Fruit fly (Drosophila melanogaster) whole organism, wandering third instar larva: ENCODE measurements around the gene Ccdc114.

ENCODE experiments used
- Abd-B ChIP-seq: fragments of >200 bp; optimal IDR thresholded peaks from 2 replicates; lab custom pipeline; 2017; ENCODE audit warnings: missing biosample characterization, missing genetic modification characterization
- CG32264 ChIP-seq: fragments of 200-800 bp; sonication (Bioruptor generic); optimal IDR thresholded peaks from 2 replicates; lab custom pipeline; 2016; ENCODE audit warnings: missing biosample characterization, missing genetic modification characterization
- CG9705 ChIP-seq: fragments of 200-800 bp; sonication (Bioruptor generic); optimal IDR thresholded peaks from 2 replicates; lab custom pipeline; 2018; ENCODE audit warnings: missing biosample characterization, mild to moderate bottlenecking, missing genetic modification characterization
- CrebA ChIP-seq: fragments of 200-800 bp; sonication (Bioruptor generic); optimal IDR thresholded peaks from 2 replicates; lab custom pipeline; 2016; ENCODE audit warnings: missing biosample characterization, mild to moderate bottlenecking, missing genetic modification characterization, borderline replicate concordance
- GATAd ChIP-seq: sonication (Bioruptor generic); optimal IDR thresholded peaks from 2 replicates; lab custom pipeline; 2016; ENCODE audit warnings: missing biosample characterization, missing genetic modification characterization
- Hnf4 ChIP-seq: fragments of 200-800 bp; sonication (Bioruptor generic); optimal IDR thresholded peaks from 2 replicates; lab custom pipeline; 2016; ENCODE audit warnings: missing biosample characterization, mild to moderate bottlenecking, missing genetic modification characterization
- Hr78 ChIP-seq: fragments of >200 bp; optimal IDR thresholded peaks from 2 replicates; lab custom pipeline; 2017; ENCODE audit warnings: missing biosample characterization, missing genetic modification characterization
- Hr83 ChIP-seq: fragments of 200-300 bp; sonication (Bioruptor generic); optimal IDR thresholded peaks from 2 replicates; lab custom pipeline; 2016; ENCODE audit warnings: missing biosample characterization, mild to moderate bottlenecking, missing genetic modification characterization, moderate library complexity; ENCODE audit not compliant: poor library complexity, severe bottlenecking
- Jra ChIP-seq: sonication (Bioruptor generic); optimal IDR thresholded peaks from 2 replicates; lab custom pipeline; 2016; ENCODE audit warnings: missing biosample characterization, missing genetic modification characterization
- Mio ChIP-seq: sonication (Bioruptor generic); optimal IDR thresholded peaks from 2 replicates; lab custom pipeline; 2016; ENCODE audit warnings: missing biosample characterization, missing genetic modification characterization
- Myc ChIP-seq: fragments of >200 bp; optimal IDR thresholded peaks from 2 replicates; lab custom pipeline; 2017
- N ChIP-seq: fragments of >200 bp; optimal IDR thresholded peaks from 2 replicates; lab custom pipeline; 2018; ENCODE audit warnings: missing biosample characterization, missing external identifiers, missing genetic modification characterization
- OdsH ChIP-seq: fragments of 200-800 bp; sonication (Bioruptor generic); optimal IDR thresholded peaks from 2 replicates; lab custom pipeline; 2016; ENCODE audit warnings: missing biosample characterization, mild to moderate bottlenecking, missing genetic modification characterization
- Rel ChIP-seq, 2 experiments: fragments of 200-800 bp; sonication (Bioruptor generic) in 1 of 2; optimal IDR thresholded peaks; 2 replicates in 1 of 2; 3 replicates in 1 of 2; lab custom pipeline; 2016 to 2019; ENCODE audit warnings: mild to moderate bottlenecking in 2 of 2, missing biosample characterization in 2 of 2, missing genetic modification characterization in 2 of 2, moderate library complexity in 1 of 2
- Sp1 ChIP-seq: fragments of 200-800 bp; sonication (Bioruptor generic); optimal IDR thresholded peaks from 3 replicates; lab custom pipeline; 2019; ENCODE audit warnings: missing biosample characterization, mild to moderate bottlenecking, missing genetic modification characterization, moderate library complexity
- Vsx2 ChIP-seq: fragments of 200-300, 225-300 bp; sonication (Bioruptor generic); optimal IDR thresholded peaks from 2 replicates; lab custom pipeline; 2018; ENCODE audit warnings: missing biosample characterization, missing genetic modification characterization; ENCODE audit not compliant: partially characterized antibody
- br ChIP-seq: fragments of 200-800 bp; sonication (Bioruptor generic); optimal IDR thresholded peaks from 2 replicates; lab custom pipeline; 2016; ENCODE audit warnings: missing biosample characterization, missing genetic modification characterization
- brk ChIP-seq: fragments of 200-800 bp; sonication (Bioruptor generic); optimal IDR thresholded peaks from 2 replicates; lab custom pipeline; 2016; ENCODE audit warnings: missing biosample characterization, mild to moderate bottlenecking, missing genetic modification characterization
- dl ChIP-seq, 2 experiments: fragments of 175-275, 200-275 bp in 1 of 2; fragments of 200-275 bp in 1 of 2; sonication (Bioruptor generic); optimal IDR thresholded peaks; lab custom pipeline; 2018; ENCODE audit warnings: mild to moderate bottlenecking in 2 of 2, missing biosample characterization in 2 of 2, missing genetic modification characterization in 2 of 2, moderate library complexity in 2 of 2; ENCODE audit not compliant: partially characterized antibody in 2 of 2, insufficient read depth in 1 of 2
- dmrt93B ChIP-seq: fragments of 200-800 bp; sonication (Bioruptor generic); optimal IDR thresholded peaks from 2 replicates; lab custom pipeline; 2018; ENCODE audit warnings: missing biosample characterization, mild to moderate bottlenecking, missing genetic modification characterization
- dsf ChIP-seq: sonication (Bioruptor generic); optimal IDR thresholded peaks from 2 replicates; lab custom pipeline; 2016; ENCODE audit warnings: missing biosample characterization, missing genetic modification characterization, borderline replicate concordance
- ey ChIP-seq: fragments of 200-800 bp; sonication (Bioruptor generic); optimal IDR thresholded peaks from 2 replicates; lab custom pipeline; 2016; ENCODE audit warnings: missing biosample characterization, missing genetic modification characterization
- foxo ChIP-seq, 2 experiments: fragments of 200-800 bp; sonication (Bioruptor generic); optimal IDR thresholded peaks; 2 replicates in 1 of 2; 3 replicates in 1 of 2; lab custom pipeline; 2016 to 2017; ENCODE audit warnings: missing biosample characterization in 2 of 2, missing genetic modification characterization in 2 of 2
- fru ChIP-seq: fragments of 200-800 bp; sonication (Bioruptor generic); optimal IDR thresholded peaks from 3 replicates; lab custom pipeline; 2016; ENCODE audit warnings: missing biosample characterization, mild to moderate bottlenecking, missing genetic modification characterization
- h ChIP-seq: fragments of 200-800 bp; sonication (Bioruptor generic); optimal IDR thresholded peaks from 3 replicates; lab custom pipeline; 2016; ENCODE audit warnings: missing biosample characterization, mild to moderate bottlenecking, missing genetic modification characterization
- jim ChIP-seq: fragments of 175-275, 200-325 bp; sonication (Bioruptor generic); optimal IDR thresholded peaks from 2 replicates; lab custom pipeline; 2016; ENCODE audit warnings: missing biosample characterization, mild to moderate bottlenecking, missing genetic modification characterization
- pan ChIP-seq: fragments of >200 bp; optimal IDR thresholded peaks from 2 replicates; lab custom pipeline; 2017
- psq ChIP-seq: fragments of 200-800 bp; sonication (Bioruptor generic); optimal IDR thresholded peaks from 3 replicates; lab custom pipeline; 2017; ENCODE audit warnings: missing biosample characterization, mild to moderate bottlenecking, missing genetic modification characterization, moderate library complexity
- rgr ChIP-seq: fragments of 200-800 bp; sonication (Bioruptor generic); optimal IDR thresholded peaks from 3 replicates; lab custom pipeline; 2016; ENCODE audit warnings: missing biosample characterization, mild to moderate bottlenecking, missing genetic modification characterization
- sv ChIP-seq: fragments of 200-800 bp; sonication (Bioruptor generic); optimal IDR thresholded peaks from 3 replicates; lab custom pipeline; 2016; ENCODE audit warnings: missing biosample characterization, missing genetic modification characterization
- tai ChIP-seq: sonication (Bioruptor generic); optimal IDR thresholded peaks from 2 replicates; lab custom pipeline; 2016; ENCODE audit warnings: missing biosample characterization, missing genetic modification characterization
- usp ChIP-seq: fragments of >200 bp; optimal IDR thresholded peaks from 2 replicates; lab custom pipeline; 2017; ENCODE audit warnings: missing biosample characterization, missing genetic modification characterization

Ccdc114 gene

DNA sequence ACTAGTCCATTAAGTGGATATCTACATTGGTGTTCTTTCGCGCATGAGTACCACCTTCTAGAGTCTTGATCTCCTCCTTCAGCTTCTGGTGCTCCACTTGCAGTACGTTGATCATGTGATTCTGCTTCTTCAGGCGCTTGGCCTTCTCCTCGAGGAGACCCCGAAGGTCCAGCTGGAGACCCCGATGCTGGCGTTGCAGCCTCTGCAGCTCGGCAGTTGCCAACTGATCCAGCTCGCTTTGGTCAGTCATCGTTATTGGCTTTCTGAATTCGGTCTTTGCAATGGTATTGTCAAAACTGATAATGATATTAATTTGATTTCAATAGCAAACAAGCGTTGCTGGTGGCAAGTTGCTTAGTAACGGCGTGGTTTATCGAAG, at the start of gene Ccdc114:
Gene Ccdc114 (minus strand): TSS at position 347 of the 379 bp plus-strand sequence.
- TF ChIP-seq Mio (GFP tag; lab: Kevin White, UChicago) (no peak), Myc (lab: Kevin White, UChicago) (no peak), GATAd (no peak), Abd-B (GFP tag; lab: Kevin White, UChicago) (no peak), foxo (GFP tag; optimal IDR thresholded peaks at IDR 0.05; lab: Kevin White, UChicago) (no peak), Rel (GFP tag; optimal IDR thresholded peaks at IDR 0.05; lab: Kevin White, UChicago) (no peak), Rel (tag; optimal IDR thresholded peaks at IDR 0.05; lab: Kevin White, UChicago) (no peak), OdsH (GFP tag; lab: Kevin White, UChicago) (no peak), CG32264 (GFP tag; lab: Kevin White, UChicago) (no peak), Sp1 (GFP tag; lab: Kevin White, UChicago) (no peak), jim (GFP tag; lab: Kevin White, UChicago) (no peak), tai (GFP tag; lab: Kevin White, UChicago) (no peak), pan (lab: Kevin White, UChicago) (no peak), brk (GFP tag; lab: Kevin White, UChicago) (no peak), rgr (GFP tag; lab: Kevin White, UChicago) (no peak), N (GFP tag; lab: Kevin White, UChicago) (no peak), psq (GFP tag; lab: Kevin White, UChicago) (no peak), dl (GFP tag; optimal IDR thresholded peaks at IDR 0.05; lab: Kevin White, UChicago; ENCODE audit: insufficient read depth in 1 of 2, partially characterized antibody in 2 of 2) (no peak), Hr83 (GFP tag; lab: Kevin White, UChicago) (no peak), CG9705 (no peak)

DNA sequence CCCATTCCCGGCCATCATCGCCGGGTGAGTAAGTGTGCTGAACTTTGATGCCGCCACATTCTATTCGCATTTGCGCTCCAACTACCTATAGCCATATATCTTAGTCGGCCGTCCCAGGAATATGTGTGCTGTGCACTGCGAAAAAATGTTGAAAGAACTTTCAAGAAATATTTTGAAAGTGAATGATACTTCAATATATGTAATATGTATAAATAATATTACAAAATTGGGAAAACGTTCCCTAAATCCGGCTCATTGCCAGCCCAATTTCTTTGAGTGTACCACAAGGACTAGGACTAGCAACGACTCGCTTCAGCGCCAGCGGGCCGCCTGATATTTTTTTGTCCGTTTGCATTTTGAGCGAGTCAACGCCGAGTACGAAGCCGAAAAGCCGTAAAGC, 48.7 kb upstream of the Ccdc114 start:
- TF ChIP-seq sv (no peak), tai (GFP tag; lab: Kevin White, UChicago) (no peak), dsf (GFP tag; lab: Kevin White, UChicago) (no peak), br (GFP tag; lab: Kevin White, UChicago) (no peak), rgr (GFP tag; lab: Kevin White, UChicago) (no peak), Vsx2 (no peak), Hr83 (GFP tag; lab: Kevin White, UChicago) (no peak)
- TF ChIP-seq, all 38 proteins: peak for 0

DNA sequence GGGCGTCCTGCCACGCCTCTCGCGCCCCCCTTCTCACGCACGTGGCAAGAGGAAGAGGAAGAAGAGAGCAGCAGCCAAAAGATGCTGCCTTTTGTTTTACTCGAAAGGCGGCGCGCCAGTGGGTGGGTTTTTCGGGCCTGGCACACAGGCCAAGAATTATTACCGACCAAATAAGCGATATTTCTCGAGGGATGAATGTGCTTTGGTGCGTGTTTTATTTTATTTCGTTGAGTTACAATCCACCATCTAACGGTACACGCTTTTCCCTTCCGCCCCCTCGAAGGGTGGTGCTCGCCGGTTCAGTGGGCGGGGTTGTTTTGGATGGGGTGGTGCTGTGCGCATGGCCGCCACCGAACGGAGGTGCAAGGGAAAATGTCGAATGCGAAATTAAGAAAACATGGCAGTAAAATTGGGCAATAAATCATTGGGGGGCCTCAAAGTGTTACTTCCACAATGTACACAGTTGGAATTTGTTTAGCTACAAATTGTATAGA, 47.7 kb upstream of the Ccdc114 start:
- TF ChIP-seq brk (GFP tag; lab: Kevin White, UChicago), result no peak
- no peak for TF ChIP-seq CrebA (GFP tag; lab: Kevin White, UChicago)
- TF ChIP-seq Mio (GFP tag; lab: Kevin White, UChicago), result no peak
- TF ChIP-seq pan (lab: Kevin White, UChicago), result no peak
- TF ChIP-seq h (GFP tag; lab: Kevin White, UChicago), result no peak
- TF ChIP-seq tai (GFP tag; lab: Kevin White, UChicago), result no peak
- no peak for TF ChIP-seq Hr78

DNA sequence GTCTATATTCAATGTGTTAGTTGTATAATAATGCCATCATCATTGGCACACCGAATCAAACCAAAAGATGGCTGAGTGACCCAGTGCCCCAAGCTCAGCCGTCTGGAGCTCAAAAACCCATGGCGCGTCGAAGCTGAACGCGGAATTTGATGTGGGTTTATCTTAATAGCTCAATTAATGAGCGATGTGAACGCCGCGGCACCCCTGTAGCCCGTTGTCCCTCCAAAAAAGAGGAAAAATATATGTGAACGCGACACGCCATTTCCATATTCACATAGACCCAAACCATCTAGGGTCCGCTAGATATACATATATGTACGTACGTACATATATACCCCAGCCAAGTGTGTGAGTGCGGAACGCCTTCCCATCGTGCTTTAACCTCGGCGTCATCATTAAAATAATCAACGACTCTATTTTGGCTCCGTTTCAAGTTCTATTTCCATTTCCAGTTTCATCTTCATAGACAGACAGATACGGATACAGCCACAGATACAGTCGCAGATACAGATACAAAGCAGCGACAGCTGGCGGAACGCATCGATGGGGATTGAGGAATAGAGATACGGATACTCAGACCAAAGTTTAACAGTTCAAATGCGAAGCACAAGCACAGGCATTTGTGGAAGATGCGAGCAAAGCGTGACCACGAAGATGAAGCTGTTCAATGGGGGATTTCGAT, 39.8 kb upstream of the Ccdc114 start:
- TF ChIP-seq fru (GFP tag; lab: Kevin White, UChicago) (no peak), foxo (GFP tag; optimal IDR thresholded peaks at IDR 0.05; lab: Kevin White, UChicago) (no peak), dl (GFP tag; optimal IDR thresholded peaks at IDR 0.05; lab: Kevin White, UChicago; ENCODE audit: insufficient read depth in 1 of 2, partially characterized antibody in 2 of 2) (no peak), ey (GFP tag; lab: Kevin White, UChicago) (no peak), h (GFP tag; lab: Kevin White, UChicago) (no peak), GATAd (no peak), CG9705 (no peak), Hnf4 (GFP tag; lab: Kevin White, UChicago) (no peak), dmrt93B (GFP tag; lab: Kevin White, UChicago) (no peak), Jra (GFP tag; lab: Kevin White, UChicago) (no peak), psq (GFP tag; lab: Kevin White, UChicago) (no peak), Vsx2 (no peak), Mio (GFP tag; lab: Kevin White, UChicago) (no peak), usp (GFP tag; lab: Kevin White, UChicago) (no peak), jim (GFP tag; lab: Kevin White, UChicago) (no peak), Myc (lab: Kevin White, UChicago) (no peak), tai (GFP tag; lab: Kevin White, UChicago) (no peak)
